Fruit fly (Drosophila melanogaster) whole organism, embryonic: ENCODE data around the gene CG14383.

Experiments used
- Aef1 ChIP-seq: fragments of 200-800 bp; sonication (Bioruptor generic); IDR thresholded peaks from 3 replicates; pipeline ENCODE4 v1.3.6; 2022; ENCODE audit warnings: missing biosample characterization, missing genetic modification characterization
- Atf6 ChIP-seq: fragments of 200-800 bp; sonication (Bioruptor generic); IDR thresholded peaks from 2 replicates; pipeline ENCODE4 v1.3.6; 2022; ENCODE audit warnings: missing biosample characterization, missing genetic modification characterization
- CG10274 ChIP-seq: fragments of 200-800 bp; sonication (Bioruptor generic); optimal IDR thresholded peaks from 3 replicates; lab custom pipeline; 2017; ENCODE audit warnings: missing biosample characterization, mild to moderate bottlenecking, missing genetic modification characterization
- CG11398 ChIP-seq: fragments of 200-800 bp; sonication (Bioruptor generic); optimal IDR thresholded peaks from 2 replicates; lab custom pipeline; 2016; ENCODE audit warnings: missing biosample characterization, missing genetic modification characterization
- CG11504 ChIP-seq: fragments of 200-800 bp; sonication (Bioruptor generic); optimal IDR thresholded peaks from 3 replicates; lab custom pipeline; 2019; ENCODE audit warnings: missing biosample characterization, mild to moderate bottlenecking, missing genetic modification characterization, moderate library complexity
- CG11696 ChIP-seq: fragments of 200-800 bp; sonication (Bioruptor generic); IDR thresholded peaks from 2 replicates; pipeline ENCODE4 v1.3.6; 2022; ENCODE audit warnings: missing biosample characterization, missing genetic modification characterization
- CG1647 ChIP-seq: fragments of 200-800 bp; sonication (Bioruptor generic); optimal IDR thresholded peaks from 3 replicates; lab custom pipeline; 2016; ENCODE audit warnings: missing biosample characterization, missing genetic modification characterization
- CG16815 ChIP-seq: fragments of 200-800 bp; sonication (Bioruptor generic); optimal IDR thresholded peaks from 3 replicates; lab custom pipeline; 2017; ENCODE audit warnings: missing biosample characterization, mild to moderate bottlenecking, missing genetic modification characterization
- CG18476 ChIP-seq: fragments of 200-800 bp; sonication (Bioruptor generic); optimal IDR thresholded peaks from 2 replicates; lab custom pipeline; 2016; ENCODE audit warnings: missing biosample characterization, mild to moderate bottlenecking, missing genetic modification characterization
- CG18599 ChIP-seq: fragments of 200-800 bp; sonication (Bioruptor generic); optimal IDR thresholded peaks from 3 replicates; lab custom pipeline; 2017; ENCODE audit warnings: missing biosample characterization, missing genetic modification characterization, mild to moderate bottlenecking, moderate library complexity, missing genetic modification reagents
- CG2889 ChIP-seq: fragments of 200-800 bp; sonication (Bioruptor generic); IDR thresholded peaks from 3 replicates; pipeline ENCODE4 v1.3.6; 2022; ENCODE audit warnings: missing biosample characterization, missing genetic modification characterization
- CG31441 ChIP-seq: fragments of 200-800 bp; sonication (Bioruptor generic); IDR thresholded peaks from 2 replicates; pipeline ENCODE4 v1.3.6; 2022; ENCODE audit warnings: missing biosample characterization, missing genetic modification characterization
- CG33213 ChIP-seq: fragments of 200-800 bp; sonication (Bioruptor generic); optimal IDR thresholded peaks from 3 replicates; lab custom pipeline; 2016; ENCODE audit warnings: missing biosample characterization, missing genetic modification characterization
- CG3726 ChIP-seq: fragments of 200-800 bp; sonication (Bioruptor generic); IDR thresholded peaks from 3 replicates; pipeline ENCODE4, ENCODE4 v1.3.6; 2022; ENCODE audit warnings: missing biosample characterization, missing genetic modification characterization
- CG4424 ChIP-seq: fragments of 200-800 bp; sonication (Bioruptor generic); optimal IDR thresholded peaks from 3 replicates; lab custom pipeline; 2016; ENCODE audit warnings: missing biosample characterization, missing genetic modification characterization
- CG7271 ChIP-seq: fragments of 200-800 bp; sonication (Bioruptor generic); optimal IDR thresholded peaks from 2 replicates; lab custom pipeline; 2018; ENCODE audit warnings: missing biosample characterization, mild to moderate bottlenecking, missing genetic modification characterization, moderate library complexity
- CG7987 ChIP-seq: fragments of 200-800 bp; sonication (Bioruptor generic); optimal IDR thresholded peaks from 2 replicates; lab custom pipeline; 2018; ENCODE audit warnings: missing biosample characterization, mild to moderate bottlenecking, missing genetic modification characterization, moderate library complexity
- CG9437 ChIP-seq: fragments of 200-800 bp; sonication (Bioruptor generic); optimal IDR thresholded peaks from 2 replicates; lab custom pipeline; 2018; ENCODE audit warnings: missing biosample characterization, mild to moderate bottlenecking, missing genetic modification characterization
- Dad ChIP-seq: fragments of 200-800 bp; sonication (Bioruptor generic); optimal IDR thresholded peaks from 3 replicates; lab custom pipeline; 2016; ENCODE audit warnings: missing biosample characterization, missing genetic modification characterization
- Dip2 ChIP-seq: fragments of 200-800 bp; sonication (Bioruptor generic); IDR thresholded peaks from 2 replicates; pipeline ENCODE4 v1.3.6; 2022; ENCODE audit warnings: missing biosample characterization, missing genetic modification characterization
- Drgx ChIP-seq: fragments of 200-800 bp; sonication (Bioruptor generic); IDR thresholded peaks from 2 replicates; pipeline ENCODE4 v1.3.6; 2022; ENCODE audit warnings: missing biosample characterization, missing genetic modification characterization
- Ets65A ChIP-seq: fragments of 200-800 bp; sonication (Bioruptor generic); peaks from one replicate; lab custom pipeline; 2016; ENCODE audit warnings: missing biosample characterization, missing genetic modification characterization
- Lhr ChIP-seq: fragments of 200-800 bp; sonication (Bioruptor generic); optimal IDR thresholded peaks from 3 replicates; lab custom pipeline; 2017; ENCODE audit warnings: mild to moderate bottlenecking, missing biosample characterization, missing genetic modification reagents, missing genetic modification characterization
- MBD-R2 ChIP-seq: fragments of 200-800 bp; sonication (Bioruptor generic); IDR thresholded peaks from 2 replicates; pipeline ENCODE4 v1.3.6; 2022; ENCODE audit warnings: missing biosample characterization, missing genetic modification characterization
- Max ChIP-seq: fragments of 200-800 bp; sonication (Bioruptor generic); optimal IDR thresholded peaks from 2 replicates; lab custom pipeline; 2016; ENCODE audit warnings: missing biosample characterization, mild to moderate bottlenecking, missing genetic modification characterization
- PHDP ChIP-seq: fragments of 200-800 bp; sonication (Bioruptor generic); optimal IDR thresholded peaks from 3 replicates; lab custom pipeline; 2018; ENCODE audit warnings: missing biosample characterization, mild to moderate bottlenecking, missing genetic modification characterization, moderate library complexity
- Spps ChIP-seq: fragments of 200-800 bp; sonication (Bioruptor generic); optimal IDR thresholded peaks from 2 replicates; lab custom pipeline; 2018; ENCODE audit warnings: missing biosample characterization, mild to moderate bottlenecking, missing genetic modification characterization
- Sry-β ChIP-seq: fragments of 200-800 bp; sonication (Bioruptor generic); optimal IDR thresholded peaks from 2 replicates; lab custom pipeline; 2018; ENCODE audit warnings: missing biosample characterization, mild to moderate bottlenecking, missing genetic modification characterization, moderate library complexity
- br ChIP-seq: fragments of >200 bp; optimal IDR thresholded peaks from 2 replicates; lab custom pipeline; 2017
- cas ChIP-seq: fragments of 200-800 bp; sonication (Bioruptor generic); IDR thresholded peaks from 2 replicates; pipeline ENCODE4 v1.3.6; 2022; ENCODE audit warnings: missing biosample characterization, missing genetic modification characterization
- ems ChIP-seq: fragments of 200-800 bp; sonication (Bioruptor generic); optimal IDR thresholded peaks from 3 replicates; lab custom pipeline; 2016; ENCODE audit warnings: missing biosample characterization, missing genetic modification characterization
- fd96Cb ChIP-seq: fragments of 200-800 bp; sonication (Bioruptor generic); optimal IDR thresholded peaks from 2 replicates; lab custom pipeline; 2018; ENCODE audit warnings: missing biosample characterization, mild to moderate bottlenecking, missing genetic modification characterization, moderate library complexity
- gfzf ChIP-seq: fragments of 200-800 bp; sonication (Bioruptor generic); optimal IDR thresholded peaks from 2 replicates; lab custom pipeline; 2016; ENCODE audit warnings: missing biosample characterization, mild to moderate bottlenecking, missing genetic modification characterization, moderate library complexity
- gsb-n ChIP-seq: fragments of 200-800 bp; sonication (Bioruptor generic); optimal IDR thresholded peaks from 3 replicates; lab custom pipeline; 2018; ENCODE audit warnings: missing biosample characterization, mild to moderate bottlenecking, missing genetic modification characterization
- ind ChIP-seq: fragments of 200-800 bp; sonication (Bioruptor generic); optimal IDR thresholded peaks from 3 replicates; lab custom pipeline; 2016; ENCODE audit warnings: missing biosample characterization, missing genetic modification characterization
- jigr1 ChIP-seq: fragments of 200-800 bp; sonication (Bioruptor generic); IDR thresholded peaks from 3 replicates; pipeline ENCODE4 v1.3.6; 2022; ENCODE audit warnings: missing biosample characterization, missing genetic modification characterization
- lab ChIP-seq: fragments of 200-800 bp; sonication (Bioruptor generic); optimal IDR thresholded peaks from 3 replicates; lab custom pipeline; 2017; ENCODE audit warnings: missing biosample characterization, missing genetic modification characterization, mild to moderate bottlenecking, moderate library complexity, missing genetic modification reagents
- lov ChIP-seq, 2 experiments: fragments of 200-800 bp in 1 of 2; fragments of >200 bp in 1 of 2; sonication (Bioruptor generic) in 1 of 2; IDR thresholded peaks in 1 of 2; optimal IDR thresholded peaks in 1 of 2; 2 replicates in 1 of 2; 3 replicates in 1 of 2; pipeline versions ENCODE4 v1.3.6 to Lab custom; 2017 to 2022; ENCODE audit warnings: missing biosample characterization in 1 of 2, missing genetic modification characterization in 1 of 2
- mam ChIP-seq: fragments of 200-800 bp; sonication (Bioruptor generic); optimal IDR thresholded peaks from 3 replicates; lab custom pipeline; 2016; ENCODE audit warnings: missing biosample characterization, missing genetic modification characterization
- mld ChIP-seq: fragments of 200-800 bp; sonication (Bioruptor generic); IDR thresholded peaks from 3 replicates; pipeline ENCODE4 v1.3.6; 2022; ENCODE audit warnings: missing biosample characterization, missing genetic modification characterization; ENCODE audit not compliant: partially characterized antibody
- nmo ChIP-seq: fragments of 200-800 bp; sonication (Bioruptor generic); optimal IDR thresholded peaks from 2 replicates; lab custom pipeline; 2018; ENCODE audit warnings: missing biosample characterization, mild to moderate bottlenecking, missing genetic modification characterization, moderate library complexity
- oc ChIP-seq: fragments of 200-800 bp; sonication (Bioruptor generic); optimal IDR thresholded peaks from 2 replicates; lab custom pipeline; 2018; ENCODE audit warnings: missing biosample characterization, mild to moderate bottlenecking, missing genetic modification characterization, moderate library complexity
- peb ChIP-seq: fragments of 200-800 bp; sonication (Bioruptor generic); IDR thresholded peaks from 2 replicates; pipeline ENCODE4 v1.3.6; 2022; ENCODE audit warnings: missing biosample characterization, missing genetic modification characterization
- pzg ChIP-seq: fragments of 200-800 bp; sonication (Bioruptor generic); optimal IDR thresholded peaks from 3 replicates; lab custom pipeline; 2018; ENCODE audit warnings: missing biosample characterization, mild to moderate bottlenecking, missing genetic modification characterization, moderate library complexity
- rib ChIP-seq: fragments of 200-800 bp; sonication (Bioruptor generic); IDR thresholded peaks from 2 replicates; pipeline ENCODE4 v1.3.6; 2022; ENCODE audit warnings: missing biosample characterization, missing genetic modification characterization
- schlank ChIP-seq: fragments of 200-800 bp; sonication (Bioruptor generic); optimal IDR thresholded peaks from 2 replicates; lab custom pipeline; 2018; ENCODE audit warnings: missing biosample characterization, mild to moderate bottlenecking, missing genetic modification characterization
- sens ChIP-seq: fragments of 200-800 bp; sonication (Bioruptor generic); peaks from one replicate; lab custom pipeline; 2016; ENCODE audit warnings: missing biosample characterization, missing genetic modification characterization
- sna ChIP-seq: fragments of 200-800 bp; sonication (Bioruptor generic); IDR thresholded peaks from 2 replicates; pipeline ENCODE4 v1.3.6; 2022; ENCODE audit warnings: missing biosample characterization, missing genetic modification characterization; ENCODE audit not compliant: partially characterized antibody
- sug ChIP-seq: fragments of 200-800 bp; optimal IDR thresholded peaks from 2 replicates; lab custom pipeline; 2019; ENCODE audit warnings: missing biosample characterization, mild to moderate bottlenecking, missing genetic modification characterization, moderate library complexity

The CG14383 gene

DNA sequence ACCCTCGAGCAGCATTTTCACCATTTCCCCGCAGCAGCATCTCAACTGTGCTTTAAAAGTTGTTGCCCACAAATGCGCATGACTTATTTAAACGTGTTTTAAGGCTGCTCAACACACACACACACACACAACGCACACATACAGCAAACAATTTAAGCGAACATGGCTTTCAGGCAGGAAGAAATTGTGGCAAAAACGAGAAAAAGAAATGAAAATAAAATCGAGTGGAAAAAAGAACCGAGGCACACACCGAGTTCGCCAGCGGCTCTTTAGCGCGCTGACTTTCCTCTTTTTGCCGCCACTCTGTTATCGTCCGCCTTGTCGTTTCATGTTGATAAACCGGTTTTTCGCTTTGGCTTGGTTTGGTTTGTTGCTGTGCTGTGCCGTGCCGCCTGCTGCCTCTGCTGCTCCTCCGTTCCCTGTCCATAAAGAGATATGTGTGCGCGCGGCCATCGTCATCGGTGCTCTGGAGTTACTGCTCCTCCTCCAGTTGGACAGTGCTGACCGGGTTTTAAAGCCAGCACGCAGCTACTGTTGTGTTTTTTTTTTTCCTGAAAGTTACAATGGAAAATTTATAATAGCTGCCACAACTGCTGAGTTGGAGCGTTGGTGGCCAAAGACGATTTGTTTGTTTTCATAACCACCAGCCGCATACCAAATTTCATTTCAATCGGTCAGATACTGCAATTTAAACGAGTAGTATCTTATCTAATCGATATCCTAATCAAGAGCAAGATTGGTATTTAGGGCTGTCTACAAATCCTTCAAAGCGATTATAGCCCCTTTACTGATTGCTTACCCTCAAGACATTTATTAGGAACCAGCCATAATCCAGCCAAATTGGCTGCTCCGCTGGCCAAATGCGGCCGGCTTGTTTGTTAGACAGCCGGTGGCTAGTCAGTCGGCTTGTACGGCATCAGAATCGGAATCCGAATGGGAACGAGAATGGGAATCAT is 27.8 kb upstream of the CG14383 start (continued):
- TF ChIP-seq lov (optimal IDR thresholded peaks at IDR 0.05; lab: Kevin White, UChicago) (no peak), lov (GFP tag; IDR thresholded peaks at IDR 0.05; lab: Robert Waterston, UW) (0 out of 3 replicates have a peak, but pooled peaks have one; percentile 6), peb (GFP tag; lab: Robert Waterston, UW) (no peak), sna (GFP tag; lab: Robert Waterston, UW) (no peak), Dip2 (GFP tag; lab: Robert Waterston, UW) (no peak), Lhr (GFP tag; lab: Kevin White, UChicago) (no peak), CG11696 (GFP tag; lab: Robert Waterston, UW) (no peak), Spps (no peak), nmo (GFP tag; lab: Kevin White, UChicago) (peak; percentile 12), Max (no peak), mld (GFP tag; lab: Robert Waterston, UW) (no peak), pzg (GFP tag; lab: Kevin White, UChicago) (no peak), fd96Cb (tag; lab: Kevin White, UChicago) (no peak), CG2889 (GFP tag; lab: Robert Waterston, UW) (no peak), schlank (tag; lab: Kevin White, UChicago) (no peak), CG11504 (tag; lab: Kevin White, UChicago) (no peak), Dad (GFP tag; lab: Kevin White, UChicago) (no peak), Atf6 (GFP tag; lab: Robert Waterston, UW) (no peak), CG11398 (GFP tag; lab: Kevin White, UChicago) (peak; percentile 10), Ets65A (GFP tag; lab: Kevin White, UChicago) (no peak), ind (GFP tag; lab: Kevin White, UChicago) (no peak), lab (GFP tag; lab: Kevin White, UChicago) (peak; percentile 20), CG9437 (no peak), gsb-n (no peak), Sry-β (peak; percentile 91), PHDP (tag; lab: Kevin White, UChicago) (peak; percentile 16), Drgx (no peak; the same call in 1 of the 2 replicates), CG18599 (GFP tag; lab: Kevin White, UChicago) (no peak), CG7987 (no peak), CG33213 (GFP tag; lab: Kevin White, UChicago) (no peak), oc (no peak), rib (GFP tag; lab: Robert Waterston, UW) (peak; percentile 34; the same call in 1 of the 2 replicates), MBD-R2 (GFP tag; lab: Robert Waterston, UW) (no peak), CG18476 (GFP tag; lab: Kevin White, UChicago) (no peak), CG7271 (tag; lab: Kevin White, UChicago) (no peak), cas (GFP tag; lab: Robert Waterston, UW) (no peak), mam (GFP tag; lab: Kevin White, UChicago) (peak; percentile 20), CG3726 (GFP tag; lab: Robert Waterston, UW) (no peak), jigr1 (GFP tag; lab: Robert Waterston, UW) (no peak), CG10274 (GFP tag; lab: Kevin White, UChicago) (no peak), gfzf (GFP tag; lab: Kevin White, UChicago) (no peak), sens (GFP tag; lab: Kevin White, UChicago) (peak; percentile 89), Aef1 (GFP tag; lab: Robert Waterston, UW) (no peak), CG4424 (GFP tag; lab: Kevin White, UChicago) (no peak), CG31441 (no peak), sug (tag; lab: Kevin White, UChicago) (peak; percentile 48), CG1647 (no peak), br (lab: Kevin White, UChicago) (no peak), CG16815 (no peak), ems (GFP tag; lab: Kevin White, UChicago) (no peak)
